Fruit fly (Drosophila melanogaster) Kc167 (cell line): ENCODE measurements around the gene RpL17.

ENCODE experiments used
- Sin3A ChIP-seq: fragments of >200 bp; optimal IDR thresholded peaks from 2 replicates; lab custom pipeline; 2018; ENCODE audit warnings: missing external identifiers
- psq ChIP-seq: fragments of >200 bp; optimal IDR thresholded peaks from 2 replicates; lab custom pipeline; 2017; ENCODE audit warnings: missing external identifiers

DNA sequence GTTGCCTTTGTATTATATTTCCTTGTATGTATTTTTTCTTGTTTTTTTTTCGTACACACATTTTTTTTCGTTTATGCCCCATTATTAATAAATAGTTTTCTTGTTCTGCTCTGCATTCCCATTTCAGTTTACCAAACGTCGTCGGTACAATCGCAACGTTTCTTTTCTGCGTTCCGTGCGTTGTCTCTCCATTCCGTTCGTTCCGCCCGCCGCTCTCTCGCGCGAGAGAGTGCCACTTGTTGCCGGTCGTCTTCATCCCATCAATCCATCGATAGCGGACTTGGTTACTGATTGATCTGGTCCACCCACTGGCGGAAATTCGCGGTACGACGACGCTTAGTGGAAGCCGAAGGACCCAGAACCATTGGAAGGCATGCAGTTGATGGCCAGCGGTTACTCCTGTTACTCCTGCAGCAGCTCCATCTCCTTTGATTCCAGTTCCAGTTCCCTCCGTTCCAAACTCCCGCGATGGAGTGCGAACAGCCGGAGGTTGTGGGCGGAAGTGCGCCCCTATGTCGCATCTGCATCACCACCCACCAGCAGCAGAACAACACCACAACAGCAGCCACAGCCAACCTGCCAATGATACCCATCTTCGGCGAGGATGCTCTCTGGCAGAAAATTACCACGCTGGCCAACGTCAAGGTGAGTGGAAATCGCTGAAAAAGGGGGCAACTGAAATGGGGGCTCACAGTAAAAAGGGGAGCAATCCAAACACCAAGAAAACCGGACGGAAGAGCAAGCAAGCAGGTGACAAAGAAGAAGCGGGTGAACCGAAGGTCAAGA is 34.6 kb downstream of the RpL17 start:
- no peak for TF ChIP-seq psq
- TF ChIP-seq Sin3A (lab: Kevin White, UChicago): no peak
